Worm (Caenorhabditis elegans): Measurements from ENCODE around the gene Y55B1BL.1.

Y55B1BL.1 gene

ce11 chrIII:402168-402813 is at the start of gene Y55B1BL.1, which contains the start of gene Y55B1BL.2:
Gene Y55B1BL.1, plus strand, starts transcription at chrIII:402384.
Gene Y55B1BL.2, plus strand, starts transcription at chrIII:402763.
- TF ChIP-seq scrt-1 (GFP tag; IDR thresholded peaks at IDR 0.05), result no peak
- TF ChIP-seq aly-1 (tag; optimal IDR thresholded peaks at IDR 0.05), result no peak
- TF ChIP-seq hmbx-1 (tag; optimal IDR thresholded peaks at IDR 0.05), result no peak
- no peak for TF ChIP-seq ets-7 (tag; optimal IDR thresholded peaks at IDR 0.05)
- TF ChIP-seq ama-1 (optimal IDR thresholded peaks at IDR 0.05), result no peak
- no peak for TF ChIP-seq F13C5.2 (tag; optimal IDR thresholded peaks at IDR 0.05)
- TF ChIP-seq pes-1 (GFP tag; IDR thresholded peaks at IDR 0.05), result no peak
- no peak for TF ChIP-seq hnd-1 (tag; optimal IDR thresholded peaks at IDR 0.05)
- TF ChIP-seq B0310.2 (tag; optimal IDR thresholded peaks at IDR 0.05), result no peak
- no peak for TF ChIP-seq ceh-36 (tag; optimal IDR thresholded peaks at IDR 0.05)
- no peak for TF ChIP-seq sea-1 (GFP tag; conservative IDR thresholded peaks at IDR 0.05)
- no peak for TF ChIP-seq hmg-4 (GFP tag; optimal IDR thresholded peaks at IDR 0.05)
- no peak for TF ChIP-seq tra-4 (tag; optimal IDR thresholded peaks at IDR 0.05)
- TF ChIP-seq flt-1 (GFP tag; IDR thresholded peaks at IDR 0.05), result no peak
- TF ChIP-seq ceh-13 (GFP tag; optimal IDR thresholded peaks at IDR 0.05), result no peak
- no peak for TF ChIP-seq tbx-37 (GFP tag; conservative IDR thresholded peaks at IDR 0.05)
- no peak for TF ChIP-seq tbx-11 (GFP tag; IDR thresholded peaks at IDR 0.05)

ce11 chrIII:352992-353391 is 49.2 kb upstream of the Y55B1BL.1 start:
- TF ChIP-seq B0310.2 (tag; optimal IDR thresholded peaks at IDR 0.05) (no peak), pes-1 (GFP tag; IDR thresholded peaks at IDR 0.05) (no peak), aly-1 (tag; optimal IDR thresholded peaks at IDR 0.05) (no peak), hmg-4 (GFP tag; optimal IDR thresholded peaks at IDR 0.05) (no peak), ceh-36 (tag; optimal IDR thresholded peaks at IDR 0.05) (no peak), sea-1 (GFP tag; conservative IDR thresholded peaks at IDR 0.05) (no peak), tra-4 (tag; optimal IDR thresholded peaks at IDR 0.05) (no peak), F13C5.2 (tag; optimal IDR thresholded peaks at IDR 0.05) (no peak), scrt-1 (GFP tag; IDR thresholded peaks at IDR 0.05) (no peak), tbx-37 (GFP tag; conservative IDR thresholded peaks at IDR 0.05) (no peak), hmbx-1 (tag; optimal IDR thresholded peaks at IDR 0.05) (no peak), tbx-11 (GFP tag; IDR thresholded peaks at IDR 0.05) (no peak), ceh-13 (GFP tag; optimal IDR thresholded peaks at IDR 0.05) (no peak), ets-7 (tag; optimal IDR thresholded peaks at IDR 0.05) (no peak), flt-1 (GFP tag; IDR thresholded peaks at IDR 0.05) (no peak), ama-1 (optimal IDR thresholded peaks at IDR 0.05) (no peak), hnd-1 (tag; optimal IDR thresholded peaks at IDR 0.05) (no peak)

ce11 chrIII:354545-355460 is 47.4 kb upstream of the Y55B1BL.1 start, which contains the start of gene gei-4:
Gene gei-4, minus strand, starts transcription at chrIII:354800.
- peak; percentile 32 for TF ChIP-seq ama-1 (optimal IDR thresholded peaks at IDR 0.05)
- TF ChIP-seq ets-7 (tag; optimal IDR thresholded peaks at IDR 0.05), result peak; percentile 47
- TF ChIP-seq ceh-13 (GFP tag; optimal IDR thresholded peaks at IDR 0.05), result no peak
- no peak for TF ChIP-seq tra-4 (tag; optimal IDR thresholded peaks at IDR 0.05)
- TF ChIP-seq scrt-1 (GFP tag; IDR thresholded peaks at IDR 0.05), result no peak; the same call in 1 of the 2 replicates
- peak; percentile 58 for TF ChIP-seq aly-1 (tag; optimal IDR thresholded peaks at IDR 0.05)
- peak; percentile 69 for TF ChIP-seq hmg-4 (GFP tag; optimal IDR thresholded peaks at IDR 0.05)
- 0 out of 2 replicates have a peak, but pooled peaks have one; percentile 18 for TF ChIP-seq pes-1 (GFP tag; IDR thresholded peaks at IDR 0.05)
- TF ChIP-seq F13C5.2 (tag; optimal IDR thresholded peaks at IDR 0.05), result no peak

- TF ChIP-seq scrt-1 (GFP tag; IDR thresholded peaks at IDR 0.05) (no peak), hmg-4 (GFP tag; optimal IDR thresholded peaks at IDR 0.05) (no peak), ceh-13 (GFP tag; optimal IDR thresholded peaks at IDR 0.05) (no peak), sea-1 (GFP tag; conservative IDR thresholded peaks at IDR 0.05) (no peak), flt-1 (GFP tag; IDR thresholded peaks at IDR 0.05) (no peak), tbx-37 (GFP tag; conservative IDR thresholded peaks at IDR 0.05) (no peak), tra-4 (tag; optimal IDR thresholded peaks at IDR 0.05) (no peak), B0310.2 (tag; optimal IDR thresholded peaks at IDR 0.05) (no peak), ets-7 (tag; optimal IDR thresholded peaks at IDR 0.05) (no peak), ama-1 (optimal IDR thresholded peaks at IDR 0.05) (no peak), aly-1 (tag; optimal IDR thresholded peaks at IDR 0.05) (no peak), ceh-36 (tag; optimal IDR thresholded peaks at IDR 0.05) (no peak), hmbx-1 (tag; optimal IDR thresholded peaks at IDR 0.05) (no peak)
Measured at ce11 chrIII:356906-357901, 45.0 kb upstream of the Y55B1BL.1 start.

ce11 chrIII:358106-358505 is 44.1 kb upstream of the Y55B1BL.1 start:
- no peak for TF ChIP-seq tbx-37 (GFP tag; conservative IDR thresholded peaks at IDR 0.05)
- no peak for TF ChIP-seq flt-1 (GFP tag; IDR thresholded peaks at IDR 0.05)

- no peak for TF ChIP-seq tbx-37 (GFP tag; conservative IDR thresholded peaks at IDR 0.05)
- no peak for TF ChIP-seq ceh-13 (GFP tag; optimal IDR thresholded peaks at IDR 0.05)
Measured at ce11 chrIII:360315-360714, 41.9 kb upstream of the Y55B1BL.1 start.
